Fruit fly (Drosophila melanogaster) whole organism, embryonic: ENCODE data around the gene CG12672.

Experiments
- Antp ChIP-seq: fragments of 200-800 bp; sonication (Bioruptor generic); optimal IDR thresholded peaks from 3 replicates; lab custom pipeline; 2016; ENCODE audit warnings: missing biosample characterization, missing genetic modification characterization
- Asciz ChIP-seq: fragments of 200-800 bp; sonication (Bioruptor generic); optimal IDR thresholded peaks from 2 replicates; lab custom pipeline; 2017; ENCODE audit warnings: missing biosample characterization, mild to moderate bottlenecking, missing genetic modification characterization, missing genetic modification reagents
- Atf6 ChIP-seq: fragments of 200-800 bp; sonication (Bioruptor generic); IDR thresholded peaks from 2 replicates; pipeline ENCODE4 v1.3.6; 2022; ENCODE audit warnings: missing biosample characterization, missing genetic modification characterization
- BEAF-32 ChIP-seq: fragments of 200-800 bp; sonication (Bioruptor generic); optimal IDR thresholded peaks from 3 replicates; lab custom pipeline; 2017; ENCODE audit warnings: missing biosample characterization, missing genetic modification characterization, mild to moderate bottlenecking, moderate library complexity, missing genetic modification reagents
- Bteb2 ChIP-seq: fragments of 200-800 bp; sonication (Bioruptor generic); optimal IDR thresholded peaks from 2 replicates; lab custom pipeline; 2016; ENCODE audit warnings: missing biosample characterization, missing genetic modification characterization
- CG1024 ChIP-seq: fragments of 200-800 bp; sonication (Bioruptor generic); IDR thresholded peaks from 2 replicates; pipeline ENCODE4 v1.3.6; 2022; ENCODE audit warnings: missing biosample characterization, missing genetic modification characterization
- CG10321 ChIP-seq: fragments of 200-800 bp; sonication (Bioruptor generic); IDR thresholded peaks from 2 replicates; pipeline ENCODE4 v1.3.6; 2022; ENCODE audit warnings: missing biosample characterization, missing genetic modification characterization
- CG11398 ChIP-seq: fragments of 200-800 bp; sonication (Bioruptor generic); optimal IDR thresholded peaks from 2 replicates; lab custom pipeline; 2016; ENCODE audit warnings: missing biosample characterization, missing genetic modification characterization
- CG12744 ChIP-seq: fragments of 200-800 bp; sonication (Bioruptor generic); optimal IDR thresholded peaks from 2 replicates; lab custom pipeline; 2016; ENCODE audit warnings: missing biosample characterization, missing genetic modification characterization
- CG14667 ChIP-seq: fragments of 200-800 bp; sonication (Bioruptor generic); IDR thresholded peaks from 2 replicates; pipeline ENCODE4 v1.3.6; 2022; ENCODE audit warnings: missing biosample characterization, missing genetic modification characterization
- CG15514 ChIP-seq: fragments of 200-800 bp; sonication (Bioruptor generic); optimal IDR thresholded peaks from 3 replicates; lab custom pipeline; 2017; ENCODE audit warnings: missing biosample characterization, missing genetic modification characterization, mild to moderate bottlenecking, moderate library complexity, missing genetic modification reagents
- CG16779 ChIP-seq: fragments of 200-800 bp; sonication (Bioruptor generic); IDR thresholded peaks from 2 replicates; pipeline ENCODE4 v1.3.6; 2022; ENCODE audit warnings: missing biosample characterization, missing genetic modification characterization
- CG17612 ChIP-seq: fragments of 200-800 bp; sonication (Bioruptor generic); IDR thresholded peaks from 2 replicates; pipeline ENCODE4 v1.3.6; 2022; ENCODE audit warnings: missing biosample characterization, missing genetic modification characterization
- CG1792 ChIP-seq: fragments of 200-800 bp; sonication (Bioruptor generic); optimal IDR thresholded peaks from 2 replicates; lab custom pipeline; 2016; ENCODE audit warnings: missing biosample characterization, missing genetic modification characterization
- CG2199 ChIP-seq: fragments of 200-800 bp; sonication (Bioruptor generic); IDR thresholded peaks from 3 replicates; pipeline ENCODE4 v1.3.6; 2022; ENCODE audit warnings: missing biosample characterization, missing genetic modification characterization
- CG2712 ChIP-seq: fragments of 200-800 bp; optimal IDR thresholded peaks from 3 replicates; lab custom pipeline; 2019; ENCODE audit warnings: missing biosample characterization, mild to moderate bottlenecking, missing genetic modification characterization, moderate library complexity
- CG31224 ChIP-seq: fragments of 200-800 bp; sonication (Bioruptor generic); IDR thresholded peaks from 2 replicates; pipeline ENCODE4 v1.3.6; 2022; ENCODE audit warnings: missing biosample characterization, missing genetic modification characterization
- CG32767 ChIP-seq: fragments of 200-800 bp; sonication (Bioruptor generic); IDR thresholded peaks from 2 replicates; pipeline ENCODE4 v1.3.6; 2022; ENCODE audit warnings: missing biosample characterization, missing genetic modification characterization
- CG34376 ChIP-seq: fragments of 200-800 bp; sonication (Bioruptor generic); optimal IDR thresholded peaks from 2 replicates; lab custom pipeline; 2018; ENCODE audit warnings: missing biosample characterization, mild to moderate bottlenecking, missing genetic modification characterization
- CG4328 ChIP-seq: fragments of 200-800 bp; sonication (Bioruptor generic); optimal IDR thresholded peaks from 3 replicates; lab custom pipeline; 2017; ENCODE audit warnings: missing biosample characterization, missing genetic modification reagents, missing genetic modification characterization
- CG7928 ChIP-seq: fragments of 200-800 bp; sonication (Bioruptor generic); optimal IDR thresholded peaks from 2 replicates; lab custom pipeline; 2017; ENCODE audit warnings: missing biosample characterization, mild to moderate bottlenecking, missing genetic modification characterization
- CG7987 ChIP-seq: fragments of 200-800 bp; sonication (Bioruptor generic); optimal IDR thresholded peaks from 2 replicates; lab custom pipeline; 2018; ENCODE audit warnings: missing biosample characterization, mild to moderate bottlenecking, missing genetic modification characterization, moderate library complexity
- CG8478 ChIP-seq: fragments of >200 bp; optimal IDR thresholded peaks from 2 replicates; lab custom pipeline; 2018
- Dek ChIP-seq: fragments of 200-800 bp; sonication (Bioruptor generic); optimal IDR thresholded peaks from 3 replicates; lab custom pipeline; 2019; ENCODE audit warnings: missing biosample characterization, mild to moderate bottlenecking, missing genetic modification characterization, moderate library complexity
- Dfd ChIP-seq, 2 experiments: fragments of >200 bp; optimal IDR thresholded peaks; 2 replicates each; lab custom pipeline; 2017; ENCODE audit warnings: missing biosample characterization in 2 of 2, missing genetic modification characterization in 2 of 2
- HLHmδ ChIP-seq: fragments of 200-800 bp; sonication (Bioruptor generic); optimal IDR thresholded peaks from 2 replicates; lab custom pipeline; 2018; ENCODE audit warnings: missing biosample characterization, mild to moderate bottlenecking, missing genetic modification characterization, moderate library complexity
- Hr78 ChIP-seq, 2 experiments: fragments of 200-800 bp in 1 of 2; fragments of >200 bp in 1 of 2; sonication (Bioruptor generic) in 1 of 2; optimal IDR thresholded peaks; 2 replicates each; lab custom pipeline; 2017 to 2019; ENCODE audit warnings: missing biosample characterization in 2 of 2, missing genetic modification characterization in 2 of 2, mild to moderate bottlenecking in 1 of 2, moderate library complexity in 1 of 2
- NC2β ChIP-seq: fragments of 200-800 bp; sonication (Bioruptor generic); optimal IDR thresholded peaks from 2 replicates; lab custom pipeline; 2016; ENCODE audit warnings: missing biosample characterization, missing genetic modification characterization
- NK7.1 ChIP-seq: fragments of 200-800 bp; sonication (Bioruptor generic); optimal IDR thresholded peaks from 3 replicates; lab custom pipeline; 2016; ENCODE audit warnings: missing biosample characterization, missing genetic modification characterization
- Oaz ChIP-seq: fragments of 200-800 bp; sonication (Bioruptor generic); IDR thresholded peaks from 2 replicates; pipeline ENCODE4 v1.3.6; 2022; ENCODE audit warnings: missing biosample characterization, missing genetic modification characterization
- bigmax ChIP-seq: fragments of 200-800 bp; sonication (Bioruptor generic); optimal IDR thresholded peaks from 2 replicates; lab custom pipeline; 2018; ENCODE audit warnings: missing biosample characterization, mild to moderate bottlenecking, missing genetic modification characterization
- btn ChIP-seq: fragments of 200-800 bp; sonication (Bioruptor generic); optimal IDR thresholded peaks from 2 replicates; lab custom pipeline; 2016; ENCODE audit warnings: missing biosample characterization, missing genetic modification characterization
- cad ChIP-seq: fragments of >200 bp; optimal IDR thresholded peaks from 2 replicates; lab custom pipeline; 2017; ENCODE audit warnings: missing biosample characterization, missing genetic modification characterization
- corto ChIP-seq: fragments of 200-800 bp; sonication (Bioruptor generic); optimal IDR thresholded peaks from 2 replicates; lab custom pipeline; 2016; ENCODE audit warnings: missing biosample characterization, mild to moderate bottlenecking, missing genetic modification characterization, moderate library complexity
- crp ChIP-seq, 2 experiments: fragments of 200-800 bp; sonication (Bioruptor generic); optimal IDR thresholded peaks; 2 replicates in 1 of 2; 3 replicates in 1 of 2; lab custom pipeline; 2017; ENCODE audit warnings: missing biosample characterization in 2 of 2, missing genetic modification characterization in 2 of 2, mild to moderate bottlenecking in 1 of 2, moderate library complexity in 1 of 2
- dm ChIP-seq: fragments of 200-800 bp; sonication (Bioruptor generic); optimal IDR thresholded peaks from 3 replicates; lab custom pipeline; 2016; ENCODE audit warnings: missing biosample characterization, missing genetic modification characterization
- eve ChIP-seq, 2 experiments: fragments of >200 bp; optimal IDR thresholded peaks; 2 replicates each; lab custom pipeline; 2017; ENCODE audit warnings: missing biosample characterization in 2 of 2, missing genetic modification characterization in 2 of 2
- fd102C ChIP-seq: fragments of 200-800 bp; sonication (Bioruptor generic); optimal IDR thresholded peaks from 2 replicates; lab custom pipeline; 2018; ENCODE audit warnings: missing biosample characterization, mild to moderate bottlenecking, missing genetic modification characterization, moderate library complexity
- ftz-f1 ChIP-seq: fragments of 200-800 bp; sonication (Bioruptor generic); optimal IDR thresholded peaks from 2 replicates; lab custom pipeline; 2016; ENCODE audit warnings: missing biosample characterization, missing genetic modification characterization
- gem ChIP-seq: fragments of 200-800 bp; sonication (Bioruptor generic); optimal IDR thresholded peaks from 2 replicates; lab custom pipeline; 2019; ENCODE audit warnings: missing biosample characterization, mild to moderate bottlenecking, missing genetic modification characterization, moderate library complexity
- grau ChIP-seq: fragments of 200-800 bp; optimal IDR thresholded peaks from 3 replicates; lab custom pipeline; 2019; ENCODE audit warnings: missing biosample characterization, mild to moderate bottlenecking, missing genetic modification characterization, moderate library complexity
- her ChIP-seq: fragments of 200-800 bp; sonication (Bioruptor generic); optimal IDR thresholded peaks from 2 replicates; lab custom pipeline; 2016; ENCODE audit warnings: missing biosample characterization, missing genetic modification characterization
- mld ChIP-seq: fragments of 200-800 bp; sonication (Bioruptor generic); IDR thresholded peaks from 3 replicates; pipeline ENCODE4 v1.3.6; 2022; ENCODE audit warnings: missing biosample characterization, missing genetic modification characterization; ENCODE audit not compliant: partially characterized antibody
- nom ChIP-seq: fragments of 200-800 bp; sonication (Bioruptor generic); optimal IDR thresholded peaks from 2 replicates; lab custom pipeline; 2017; ENCODE audit warnings: missing biosample characterization, missing genetic modification characterization, mild to moderate bottlenecking, moderate library complexity, missing genetic modification reagents
- onecut ChIP-seq: fragments of 200-800 bp; sonication (Bioruptor generic); IDR thresholded peaks from 2 replicates; pipeline ENCODE4 v1.3.6; 2022; ENCODE audit warnings: missing biosample characterization, missing genetic modification characterization
- pnt ChIP-seq: fragments of 200-800 bp; sonication (Bioruptor generic); optimal IDR thresholded peaks from 3 replicates; lab custom pipeline; 2016; ENCODE audit warnings: missing biosample characterization, missing genetic modification characterization
- sim ChIP-seq: fragments of 200-800 bp; sonication (Bioruptor generic); IDR thresholded peaks from 2 replicates; pipeline ENCODE4 v1.3.6; 2022; ENCODE audit warnings: missing biosample characterization, missing genetic modification characterization
- slbo ChIP-seq: fragments of 200-800 bp; sonication (Bioruptor generic); IDR thresholded peaks from 2 replicates; pipeline ENCODE4 v1.3.6; 2022; ENCODE audit warnings: missing biosample characterization, missing genetic modification characterization
- stwl ChIP-seq: fragments of 200-800 bp; sonication (Bioruptor generic); optimal IDR thresholded peaks from 3 replicates; lab custom pipeline; 2018; ENCODE audit warnings: missing biosample characterization, mild to moderate bottlenecking, missing genetic modification characterization, moderate library complexity
- tup ChIP-seq: fragments of 200-800 bp; sonication (Bioruptor generic); optimal IDR thresholded peaks from 2 replicates; lab custom pipeline; 2016; ENCODE audit warnings: missing biosample characterization, mild to moderate bottlenecking, missing genetic modification characterization, moderate library complexity
- yki ChIP-seq: fragments of >200 bp; optimal IDR thresholded peaks from 3 replicates; lab custom pipeline; 2018

CG12672 gene

dm6 chrX:18003772-18004569 is 3.4 kb downstream of the CG12672 start (continued):
- TF ChIP-seq Hr78 (GFP tag; optimal IDR thresholded peaks at IDR 0.05; lab: Kevin White, UChicago) = no peak
- TF ChIP-seq crp (GFP tag; optimal IDR thresholded peaks at IDR 0.05; lab: Kevin White, UChicago) = no peak
- TF ChIP-seq CG15514 = peak; percentile 6
- no peak for TF ChIP-seq CG10321
- TF ChIP-seq mld = no peak
- TF ChIP-seq stwl = no peak
- no peak for TF ChIP-seq CG2199 (GFP tag; lab: Robert Waterston, UW)
- no peak for TF ChIP-seq eve (GFP tag; optimal IDR thresholded peaks at IDR 0.05; lab: Kevin White, UChicago)
- no peak for TF ChIP-seq onecut
- 0 out of 2 replicates have a peak, but pooled peaks have one; percentile 21 for TF ChIP-seq slbo
- no peak for TF ChIP-seq dm (GFP tag; lab: Kevin White, UChicago)
- TF ChIP-seq CG34376 = no peak
- no peak for TF ChIP-seq CG16779 (GFP tag; lab: Robert Waterston, UW)
- no peak for TF ChIP-seq Atf6 (GFP tag; lab: Robert Waterston, UW)
- no peak for TF ChIP-seq sim (GFP tag; lab: Robert Waterston, UW)
- TF ChIP-seq CG7987 = no peak
- TF ChIP-seq CG8478 (lab: Kevin White, UChicago) = no peak
- TF ChIP-seq CG11398 (GFP tag; lab: Kevin White, UChicago) = no peak
- TF ChIP-seq CG17612 (GFP tag; lab: Robert Waterston, UW) = no peak
- no peak for TF ChIP-seq NC2β (GFP tag; lab: Kevin White, UChicago)
- TF ChIP-seq Bteb2 (GFP tag; lab: Kevin White, UChicago) = no peak
- peak; percentile 38 for TF ChIP-seq Asciz
- TF ChIP-seq yki (lab: Kevin White, UChicago) = no peak
- no peak for TF ChIP-seq cad (GFP tag; lab: Kevin White, UChicago)
- peak; percentile 5 for TF ChIP-seq grau
- no peak for TF ChIP-seq Dfd (GFP tag; optimal IDR thresholded peaks at IDR 0.05; lab: Kevin White, UChicago)
- TF ChIP-seq CG32767 = no peak
- no peak for TF ChIP-seq pnt
- no peak for TF ChIP-seq CG7928 (GFP tag; lab: Kevin White, UChicago)
- no peak for TF ChIP-seq nom
- TF ChIP-seq btn (GFP tag; lab: Kevin White, UChicago) = no peak
- peak; percentile 43 for TF ChIP-seq CG4328 (GFP tag; lab: Kevin White, UChicago)
- TF ChIP-seq Oaz (GFP tag; lab: Robert Waterston, UW) = no peak
- no peak for TF ChIP-seq CG14667 (GFP tag; lab: Robert Waterston, UW)
- no peak for TF ChIP-seq fd102C (GFP tag; lab: Kevin White, UChicago)
- peak; percentile 23 for TF ChIP-seq gem (tag; lab: Kevin White, UChicago)
- no peak for TF ChIP-seq CG1024 (GFP tag; lab: Robert Waterston, UW)
- TF ChIP-seq NK7.1 (GFP tag; lab: Kevin White, UChicago) = no peak
- no peak for TF ChIP-seq CG1792 (GFP tag; lab: Kevin White, UChicago)
- no peak for TF ChIP-seq HLHmδ (GFP tag; lab: Kevin White, UChicago)
- no peak for TF ChIP-seq CG2712
- TF ChIP-seq tup (GFP tag; lab: Kevin White, UChicago) = no peak
- no peak for TF ChIP-seq ftz-f1 (GFP tag; lab: Kevin White, UChicago)
- no peak for TF ChIP-seq her (GFP tag; lab: Kevin White, UChicago)
- no peak for TF ChIP-seq bigmax (GFP tag; lab: Kevin White, UChicago)
- TF ChIP-seq Antp = no peak
- no peak for TF ChIP-seq BEAF-32 (GFP tag; lab: Kevin White, UChicago)
- TF ChIP-seq corto (GFP tag; lab: Kevin White, UChicago) = no peak
- no peak for TF ChIP-seq Dek (tag; lab: Kevin White, UChicago)
- no peak for TF ChIP-seq CG31224 (GFP tag; lab: Robert Waterston, UW)
- no peak for TF ChIP-seq CG12744
